Fruit fly (Drosophila melanogaster): ENCODE results near the gene CG14252.

dm6 chr3R:26935400-26935799, 9.9 kb upstream of the CG14252 start:
- no peak for TF ChIP-seq Lpt (GFP tag; optimal IDR thresholded peaks at IDR 0.05)
- no peak for TF ChIP-seq CG3032 (tag; optimal IDR thresholded peaks at IDR 0.05)
- no peak for TF ChIP-seq Hr38 (GFP tag; optimal IDR thresholded peaks at IDR 0.05)
- TF ChIP-seq net (GFP tag; optimal IDR thresholded peaks at IDR 0.05) = no peak
- TF ChIP-seq CG9139 (GFP tag; optimal IDR thresholded peaks at IDR 0.05) = no peak
- no peak for TF ChIP-seq CG32006 (GFP tag; optimal IDR thresholded peaks at IDR 0.05)
- TF ChIP-seq CG6276 (GFP tag; optimal IDR thresholded peaks at IDR 0.05) = no peak
- TF ChIP-seq fkh (GFP tag; optimal IDR thresholded peaks at IDR 0.05) = no peak
- no peak for TF ChIP-seq OdsH (GFP tag; optimal IDR thresholded peaks at IDR 0.05)
- no peak for TF ChIP-seq Smox (GFP tag; optimal IDR thresholded peaks at IDR 0.05)
- TF ChIP-seq CG15336 (GFP tag; IDR thresholded peaks at IDR 0.05) = no peak
- TF ChIP-seq CG6163 (GFP tag; IDR thresholded peaks at IDR 0.05) = no peak
- TF ChIP-seq CG16779 (tag; optimal IDR thresholded peaks at IDR 0.05) = no peak
- TF ChIP-seq pdm3 (GFP tag; optimal IDR thresholded peaks at IDR 0.05) = no peak

All from whole organism, prepupa.